Fruit fly (Drosophila melanogaster): ENCODE measurements around the gene Rph.

Rph gene

dm6 chrX:10784812-10785638, 27.6 kb upstream of the Rph start (continued):
- peak; percentile 6 for TF ChIP-seq CG13424 (tag; optimal IDR thresholded peaks at IDR 0.05)
- no peak for TF ChIP-seq jing (GFP tag; optimal IDR thresholded peaks at IDR 0.05)
- peak; percentile 61 for TF ChIP-seq crol (GFP tag; IDR thresholded peaks at IDR 0.05)
- TF ChIP-seq nau (GFP tag; optimal IDR thresholded peaks at IDR 0.05), result no peak
- TF ChIP-seq repo (GFP tag; optimal IDR thresholded peaks at IDR 0.05), result no peak
- no peak for TF ChIP-seq CG11723 (GFP tag; optimal IDR thresholded peaks at IDR 0.05)
- TF ChIP-seq gcm (GFP tag; optimal IDR thresholded peaks at IDR 0.05), result no peak
- TF ChIP-seq odd (GFP tag; optimal IDR thresholded peaks at IDR 0.05), result no peak
- TF ChIP-seq GATAe (GFP tag; conservative IDR thresholded peaks at IDR 0.05), result no peak; the same call in 1 of the 2 replicates
- TF ChIP-seq CG10147 (GFP tag; optimal IDR thresholded peaks at IDR 0.05), result peak; percentile 40
- no peak for TF ChIP-seq CG10431 (GFP tag; optimal IDR thresholded peaks at IDR 0.05)
- no peak for TF ChIP-seq Lhr (GFP tag; optimal IDR thresholded peaks at IDR 0.05)
- TF ChIP-seq HLH3B (GFP tag; IDR thresholded peaks at IDR 0.05), result no peak
- no peak for TF ChIP-seq luna (GFP tag; optimal IDR thresholded peaks at IDR 0.05)
- no peak for TF ChIP-seq psq (GFP tag; optimal IDR thresholded peaks at IDR 0.05)
- peak; percentile 43 for TF ChIP-seq CG9437 (GFP tag; optimal IDR thresholded peaks at IDR 0.05)
- no peak for TF ChIP-seq Hsf (GFP tag; optimal IDR thresholded peaks at IDR 0.05)
- no peak for TF ChIP-seq stwl (tag; optimal IDR thresholded peaks at IDR 0.05)
- TF ChIP-seq tx (GFP tag; optimal IDR thresholded peaks at IDR 0.05), result no peak
- no peak for TF ChIP-seq Hr3 (GFP tag; optimal IDR thresholded peaks at IDR 0.05)
- no peak for TF ChIP-seq sens-2 (GFP tag; IDR thresholded peaks at IDR 0.05)
- TF ChIP-seq CG10366 (GFP tag; IDR thresholded peaks at IDR 0.05), result no peak
- no peak for TF ChIP-seq Hr39 (optimal IDR thresholded peaks at IDR 0.05)
- peak in 1 of 2 experiments; percentile 83 for TF ChIP-seq tll (GFP tag; optimal IDR thresholded peaks at IDR 0.05)
- TF ChIP-seq Ets65A (GFP tag), result peak; percentile 11
- no peak for TF ChIP-seq Aef1 (GFP tag; IDR thresholded peaks at IDR 0.05)
- TF ChIP-seq CG10462 (GFP tag; optimal IDR thresholded peaks at IDR 0.05), result no peak
- no peak for TF ChIP-seq CG12236 (GFP tag; optimal IDR thresholded peaks at IDR 0.05)
- TF ChIP-seq gsb-n (tag; optimal IDR thresholded peaks at IDR 0.05), result no peak
- TF ChIP-seq Atf6 (GFP tag; IDR thresholded peaks at IDR 0.05), result no peak
- no peak for TF ChIP-seq CG6175 (GFP tag; IDR thresholded peaks at IDR 0.05)
- no peak for TF ChIP-seq kah (GFP tag; optimal IDR thresholded peaks at IDR 0.05)
- no peak for TF ChIP-seq dimm (GFP tag; IDR thresholded peaks at IDR 0.05)
- TF ChIP-seq nerfin-1 (tag; optimal IDR thresholded peaks at IDR 0.05), result no peak
- no peak for TF ChIP-seq caup (GFP tag; optimal IDR thresholded peaks at IDR 0.05; ENCODE audit: severe bottlenecking)
- TF ChIP-seq Eip74EF (GFP tag; optimal IDR thresholded peaks at IDR 0.05), result peak in 1 of 2 experiments; percentile 41
- TF ChIP-seq maf-S (GFP tag; optimal IDR thresholded peaks at IDR 0.05), result no peak
- TF ChIP-seq Atf-2 (GFP tag; optimal IDR thresholded peaks at IDR 0.05), result no peak
- no peak for TF ChIP-seq CG3407 (GFP tag; optimal IDR thresholded peaks at IDR 0.05)
- no peak for TF ChIP-seq Xbp1 (GFP tag; optimal IDR thresholded peaks at IDR 0.05)
- no peak for TF ChIP-seq CG6791 (GFP tag; IDR thresholded peaks at IDR 0.05; ENCODE audit: partially characterized antibody)
- TF ChIP-seq Hr51 (GFP tag; optimal IDR thresholded peaks at IDR 0.05), result peak in 1 of 2 experiments; percentile 48
- no peak for TF ChIP-seq Ets97D (GFP tag; optimal IDR thresholded peaks at IDR 0.05)
- TF ChIP-seq fd3F (GFP tag; optimal IDR thresholded peaks at IDR 0.05), result no peak
- no peak for TF ChIP-seq Xrp1 (GFP tag; IDR thresholded peaks at IDR 0.05)
- TF ChIP-seq cwo (GFP tag; optimal IDR thresholded peaks at IDR 0.05), result peak; percentile 63
- TF ChIP-seq CG18619 (GFP tag; optimal IDR thresholded peaks at IDR 0.05), result no peak
- TF ChIP-seq CG2889 (GFP tag; IDR thresholded peaks at IDR 0.05), result no peak
- no peak for TF ChIP-seq peb (GFP tag; IDR thresholded peaks at IDR 0.05)

All from whole organism, embryonic.